Worm (Caenorhabditis elegans): Measurements from ENCODE around the gene F56D6.20.

F56D6.20 gene

DNA sequence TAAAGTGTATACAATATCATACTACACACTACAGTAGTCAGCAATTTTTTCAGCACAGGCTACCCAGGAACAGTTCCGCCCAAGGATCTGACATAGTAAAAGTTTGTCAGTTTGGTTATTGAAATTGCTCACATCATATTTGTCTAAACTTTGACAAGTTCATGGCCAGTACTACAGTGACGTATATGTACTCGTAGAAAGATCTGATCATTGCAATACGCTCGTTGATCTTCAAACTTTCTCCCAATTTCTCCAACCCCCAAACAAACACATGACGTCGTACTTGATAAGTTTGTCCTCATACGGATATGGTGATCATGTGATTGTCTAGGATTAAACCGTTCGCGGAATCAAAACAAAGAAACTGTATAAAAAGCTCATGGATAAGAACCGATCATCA is 17.9 kb upstream of the F56D6.20 start, which contains the start of gene dct-8:
Gene dct-8, plus strand, starts transcription at position 301 of the 400 bp plus-strand sequence.
- TF ChIP-seq nhr-237 (tag; optimal IDR thresholded peaks at IDR 0.05), result no peak
- TF ChIP-seq lin-13 (GFP tag; optimal IDR thresholded peaks at IDR 0.05), result no peak
- no peak for TF ChIP-seq mbf-1 (tag; optimal IDR thresholded peaks at IDR 0.05)
- TF ChIP-seq ztf-11 (tag; optimal IDR thresholded peaks at IDR 0.05), result no peak

DNA sequence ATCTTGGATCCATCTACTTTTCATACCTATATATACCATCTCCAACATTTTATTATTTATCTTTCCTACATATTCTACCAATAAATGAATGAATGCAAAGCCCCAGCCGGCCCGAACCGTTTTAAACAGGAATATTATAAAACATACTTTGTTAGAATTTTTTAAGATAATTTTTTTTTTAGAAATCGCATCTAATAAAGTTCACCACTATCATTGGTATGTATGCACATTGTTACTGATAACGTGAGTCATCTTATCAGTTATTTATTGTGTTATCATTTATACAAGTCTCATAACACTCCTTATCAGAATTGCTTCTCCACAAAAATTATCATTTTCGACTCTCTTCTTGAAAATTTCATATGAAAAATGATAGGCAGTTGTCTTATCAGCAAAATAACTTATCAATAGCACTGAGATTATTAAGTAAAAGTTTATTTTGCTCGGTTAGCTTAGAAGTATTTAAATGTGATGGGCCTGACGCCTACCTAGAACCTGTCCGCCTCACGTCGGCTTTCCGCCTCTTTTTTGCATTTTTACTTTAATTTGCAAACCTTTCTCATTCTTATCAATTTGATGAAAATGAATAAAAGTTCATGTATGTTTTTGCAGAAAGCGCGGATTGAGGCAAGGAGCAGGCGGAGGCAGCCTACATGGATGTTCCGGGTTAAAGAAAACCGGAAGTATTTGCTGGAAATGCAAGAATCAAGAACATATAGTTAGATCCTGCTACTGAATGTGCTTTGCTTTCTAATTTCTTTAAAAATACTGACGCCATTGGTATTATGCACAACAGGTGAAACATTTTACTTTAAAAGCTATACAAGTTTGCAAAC is 12.8 kb upstream of the F56D6.20 start, which contains the start of gene srz-62:
Gene srz-62, plus strand, starts transcription at position 786 of the 836 bp plus-strand sequence.
- TF ChIP-seq elt-1 (tag; optimal IDR thresholded peaks at IDR 0.05), result no peak
- TF ChIP-seq skn-1 (tag; optimal IDR thresholded peaks at IDR 0.05), result no peak
- TF ChIP-seq ama-1 (optimal IDR thresholded peaks at IDR 0.05), result no peak
- TF ChIP-seq unc-55 (GFP tag; optimal IDR thresholded peaks at IDR 0.05), result no peak
- peak; percentile 92 for TF ChIP-seq egl-27 (tag; optimal IDR thresholded peaks at IDR 0.05)
- no peak for TF ChIP-seq zag-1 (tag; optimal IDR thresholded peaks at IDR 0.05)
- TF ChIP-seq F13H6.1 (tag; optimal IDR thresholded peaks at IDR 0.05), result no peak
- no peak for TF ChIP-seq snpc-4 (tag; optimal IDR thresholded peaks at IDR 0.05)
- TF ChIP-seq gmeb-1 (tag; optimal IDR thresholded peaks at IDR 0.05), result peak; percentile 72
- no peak for TF ChIP-seq mbf-1 (tag; optimal IDR thresholded peaks at IDR 0.05)
- TF ChIP-seq ceh-82 (tag; optimal IDR thresholded peaks at IDR 0.05), result no peak
- no peak for TF ChIP-seq lin-39 (tag; optimal IDR thresholded peaks at IDR 0.05)
- peak in 1 of 2 experiments; percentile 55 for TF ChIP-seq mdl-1 (tag; optimal IDR thresholded peaks at IDR 0.05)
- TF ChIP-seq sma-3 (GFP tag; optimal IDR thresholded peaks at IDR 0.05), result no peak
- peak; percentile 49 for TF ChIP-seq sma-9 (GFP tag; optimal IDR thresholded peaks at IDR 0.05)
- no peak for TF ChIP-seq sma-9 (tag; optimal IDR thresholded peaks at IDR 0.05)
- TF ChIP-seq ztf-11 (tag; optimal IDR thresholded peaks at IDR 0.05), result no peak
- no peak for TF ChIP-seq ztf-1 (GFP tag; conservative IDR thresholded peaks at IDR 0.05)
- TF ChIP-seq ZK546.5 (tag; optimal IDR thresholded peaks at IDR 0.05), result no peak
- TF ChIP-seq unc-39 (tag; optimal IDR thresholded peaks at IDR 0.05), result no peak
- no peak for TF ChIP-seq nhr-6 (tag; optimal IDR thresholded peaks at IDR 0.05)
- no peak for TF ChIP-seq nhr-25 (tag; optimal IDR thresholded peaks at IDR 0.05)
- TF ChIP-seq Y55F3AM.14 (GFP tag; optimal IDR thresholded peaks at IDR 0.05), result no peak
- no peak for TF ChIP-seq lin-13 (GFP tag; optimal IDR thresholded peaks at IDR 0.05)
- TF ChIP-seq nhr-10 (tag; optimal IDR thresholded peaks at IDR 0.05), result no peak
- TF ChIP-seq fos-1 (tag; optimal IDR thresholded peaks at IDR 0.05), result peak; percentile 100
- peak; percentile 48 for TF ChIP-seq crh-2 (tag; optimal IDR thresholded peaks at IDR 0.05)
- TF ChIP-seq aly-2 (tag; optimal IDR thresholded peaks at IDR 0.05), result no peak
- no peak for TF ChIP-seq blmp-1 (tag; optimal IDR thresholded peaks at IDR 0.05; ENCODE audit: insufficient read depth)
- TF ChIP-seq ceh-16 (tag; optimal IDR thresholded peaks at IDR 0.05), result no peak

DNA sequence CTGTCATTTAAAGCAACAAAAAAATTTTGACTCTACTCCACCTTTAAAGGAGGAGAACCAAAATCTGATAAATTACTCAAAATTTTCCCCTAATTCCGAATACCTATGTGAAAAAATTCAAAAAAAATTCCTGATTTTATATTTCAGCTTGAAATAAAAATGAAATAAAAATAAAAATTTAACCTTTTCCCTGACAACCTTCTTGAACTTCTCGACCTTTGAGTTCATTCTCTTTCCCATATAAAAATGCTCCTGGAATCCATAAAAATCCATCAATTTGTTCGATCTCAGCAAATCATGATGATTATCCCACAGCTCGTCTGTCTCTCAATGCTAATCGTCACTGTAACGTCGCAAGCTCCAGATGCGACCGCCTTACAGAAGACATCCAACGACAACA is 9.7 kb upstream of the F56D6.20 start, which contains the start of gene F56D6.6:
Gene F56D6.6, plus strand, starts transcription at position 301 of the 400 bp plus-strand sequence.
- TF ChIP-seq nhr-21 (tag; optimal IDR thresholded peaks at IDR 0.05) (no peak), blmp-1 (tag; optimal IDR thresholded peaks at IDR 0.05; ENCODE audit: insufficient read depth) (no peak), ZK546.5 (tag; optimal IDR thresholded peaks at IDR 0.05) (no peak), nhr-77 (tag; optimal IDR thresholded peaks at IDR 0.05) (no peak), gmeb-1 (tag; optimal IDR thresholded peaks at IDR 0.05) (no peak), alr-1 (tag; optimal IDR thresholded peaks at IDR 0.05) (no peak), elt-3 (tag; optimal IDR thresholded peaks at IDR 0.05) (no peak), lin-13 (GFP tag; optimal IDR thresholded peaks at IDR 0.05) (no peak), sma-3 (GFP tag; optimal IDR thresholded peaks at IDR 0.05) (no peak), fos-1 (tag; optimal IDR thresholded peaks at IDR 0.05) (no peak), ama-1 (optimal IDR thresholded peaks at IDR 0.05) (no peak), nhr-10 (tag; optimal IDR thresholded peaks at IDR 0.05) (no peak), zag-1 (tag; optimal IDR thresholded peaks at IDR 0.05) (no peak), unc-39 (tag; optimal IDR thresholded peaks at IDR 0.05) (no peak)

DNA sequence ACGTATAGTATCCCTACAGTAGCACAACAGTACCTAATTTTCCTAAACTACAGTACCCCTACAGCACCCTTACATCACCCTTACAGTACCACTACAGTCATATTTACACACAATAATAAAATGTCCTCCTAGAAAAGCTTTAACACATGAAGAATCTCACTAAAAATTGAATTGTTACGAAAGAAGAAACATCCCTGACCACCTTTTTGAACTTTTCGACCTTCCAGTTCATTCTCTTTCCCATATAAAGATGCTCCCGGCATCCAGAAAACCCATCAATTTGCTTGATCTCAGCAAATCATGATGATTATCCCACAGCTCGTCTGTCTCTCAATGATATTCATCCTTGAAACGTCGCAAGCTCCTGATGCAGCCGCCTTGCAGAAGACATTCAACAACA is 8.1 kb upstream of the F56D6.20 start, which contains the start of gene F56D6.21:
Gene F56D6.21, plus strand, starts transcription at position 301 of the 400 bp plus-strand sequence.
- TF ChIP-seq mab-5 (tag; optimal IDR thresholded peaks at IDR 0.05) (no peak), sma-3 (GFP tag; optimal IDR thresholded peaks at IDR 0.05) (no peak), blmp-1 (tag; optimal IDR thresholded peaks at IDR 0.05; ENCODE audit: insufficient read depth) (no peak), snpc-4 (tag; optimal IDR thresholded peaks at IDR 0.05) (no peak), ceh-82 (tag; optimal IDR thresholded peaks at IDR 0.05) (no peak), R02D3.7 (tag; optimal IDR thresholded peaks at IDR 0.05) (no peak), C34F6.9 (tag; optimal IDR thresholded peaks at IDR 0.05) (no peak), dmd-4 (tag; optimal IDR thresholded peaks at IDR 0.05) (no peak), lin-39 (tag; optimal IDR thresholded peaks at IDR 0.05) (no peak), lin-13 (GFP tag; optimal IDR thresholded peaks at IDR 0.05) (no peak), egl-27 (tag; optimal IDR thresholded peaks at IDR 0.05) (no peak), unc-62 (GFP tag; optimal IDR thresholded peaks at IDR 0.05) (no peak), gmeb-1 (tag; optimal IDR thresholded peaks at IDR 0.05) (no peak)

Measured in whole organism, L2 larva.